Fruit fly (Drosophila melanogaster): ENCODE results near the gene Mettl14.
A peak's percentile ranks its signal among the peaks of the same experiment; 100 is the strongest.

The Mettl14 gene

dm6 chr2L:8292159-8292887, 15.9 kb upstream of the Mettl14 start (continued):
- TF ChIP-seq ftz-f1 (GFP tag; optimal IDR thresholded peaks at IDR 0.05) (peak; percentile 57), hkb (optimal IDR thresholded peaks at IDR 0.05) (no peak), hkb (GFP tag; IDR thresholded peaks at IDR 0.05) (peak; percentile 98), wor (GFP tag; IDR thresholded peaks at IDR 0.05) (peak; percentile 94), zf30C (GFP tag; optimal IDR thresholded peaks at IDR 0.05) (peak; percentile 35), CG6272 (GFP tag; IDR thresholded peaks at IDR 0.05) (peak; percentile 93), CG4328 (GFP tag; optimal IDR thresholded peaks at IDR 0.05) (peak; percentile 93), fd64A (GFP tag; optimal IDR thresholded peaks at IDR 0.05) (peak; percentile 91), CG2889 (GFP tag; IDR thresholded peaks at IDR 0.05) (peak; percentile 95), CG7556 (GFP tag; optimal IDR thresholded peaks at IDR 0.05) (peak; percentile 97), CG4424 (GFP tag; optimal IDR thresholded peaks at IDR 0.05) (peak; percentile 96), Xrp1 (GFP tag; IDR thresholded peaks at IDR 0.05) (peak; percentile 98), CG7357 (GFP tag; IDR thresholded peaks at IDR 0.05) (peak; percentile 90), CG14667 (GFP tag; IDR thresholded peaks at IDR 0.05) (peak; percentile 94), NC2β (GFP tag; optimal IDR thresholded peaks at IDR 0.05) (peak; percentile 90), fd102C (GFP tag; optimal IDR thresholded peaks at IDR 0.05) (no peak), HmgD (GFP tag; optimal IDR thresholded peaks at IDR 0.05) (peak; percentile 75), CG9932 (GFP tag; IDR thresholded peaks at IDR 0.05) (peak; percentile 97), oc (tag; optimal IDR thresholded peaks at IDR 0.05) (peak; percentile 99), Lhr (GFP tag; optimal IDR thresholded peaks at IDR 0.05) (peak; percentile 89)

dm6 chr2L:8293449-8293848, 14.8 kb upstream of the Mettl14 start:
- TF ChIP-seq kni (GFP tag; optimal IDR thresholded peaks at IDR 0.05) (peak; percentile 11), sd (tag; optimal IDR thresholded peaks at IDR 0.05) (no peak), br (optimal IDR thresholded peaks at IDR 0.05) (no peak), C15 (GFP tag; IDR thresholded peaks at IDR 0.05) (no peak), Pdp1 (GFP tag; optimal IDR thresholded peaks at IDR 0.05) (peak in 1 of 2 experiments; percentile 57), twi (tag; optimal IDR thresholded peaks at IDR 0.05) (peak; percentile 41)

dm6 chr2L:8294043-8294442, 14.2 kb upstream of the Mettl14 start:
- TF ChIP-seq oc (tag; optimal IDR thresholded peaks at IDR 0.05) (peak; percentile 84), crol (GFP tag; IDR thresholded peaks at IDR 0.05) (peak; percentile 36; the same call in 1 of the 2 replicates), chinmo (GFP tag; IDR thresholded peaks at IDR 0.05; ENCODE audit: partially characterized antibody) (0 out of 4 replicates have a peak, but pooled peaks have one; percentile 56), CG15269 (tag; optimal IDR thresholded peaks at IDR 0.05) (peak; percentile 15), CG17385 (GFP tag; optimal IDR thresholded peaks at IDR 0.05) (no peak), tx (GFP tag; optimal IDR thresholded peaks at IDR 0.05) (no peak), Med (GFP tag) (peak; percentile 49)

dm6 chr2L:8296395-8296794, 11.8 kb upstream of the Mettl14 start:
- TF ChIP-seq ATbp (GFP tag; optimal IDR thresholded peaks at IDR 0.05) (no peak), YL-1 (GFP tag; optimal IDR thresholded peaks at IDR 0.05) (no peak), Atf6 (GFP tag; IDR thresholded peaks at IDR 0.05) (0 out of 2 replicates have a peak, but pooled peaks have one; percentile 23), ind (GFP tag; optimal IDR thresholded peaks at IDR 0.05) (no peak), CG18599 (GFP tag; optimal IDR thresholded peaks at IDR 0.05) (peak; percentile 16), row (GFP tag; IDR thresholded peaks at IDR 0.05) (peak; percentile 25; the same call in 1 of the 3 replicates), CoRest (tag; optimal IDR thresholded peaks at IDR 0.05) (no peak), CG6175 (GFP tag; IDR thresholded peaks at IDR 0.05) (no peak), Hr51 (GFP tag; optimal IDR thresholded peaks at IDR 0.05) (no peak), Opbp (GFP tag; IDR thresholded peaks at IDR 0.05; ENCODE audit: partially characterized antibody) (no peak), Nf-YB (GFP tag; optimal IDR thresholded peaks at IDR 0.05) (no peak), CG14860 (GFP tag; IDR thresholded peaks at IDR 0.05; ENCODE audit: partially characterized antibody) (no peak), dimm (GFP tag; IDR thresholded peaks at IDR 0.05) (no peak), CG3838 (GFP tag; optimal IDR thresholded peaks at IDR 0.05) (no peak), onecut (GFP tag; IDR thresholded peaks at IDR 0.05) (no peak)
